Fruit fly (Drosophila melanogaster) whole organism, embryonic: ENCODE measurements around the gene CG11367.

Experiments used
- Atf6 ChIP-seq: fragments of 200-800 bp; sonication (Bioruptor generic); IDR thresholded peaks from 2 replicates; pipeline ENCODE4 v1.3.6; 2022; ENCODE audit warnings: missing biosample characterization, missing genetic modification characterization
- Blimp-1 ChIP-seq: fragments of 200-800 bp; sonication (Bioruptor generic); optimal IDR thresholded peaks from 3 replicates; lab custom pipeline; 2018; ENCODE audit warnings: missing biosample characterization, missing genetic modification characterization, mild to moderate bottlenecking, moderate library complexity, missing genetic modification reagents
- CG11456 ChIP-seq: fragments of 200-800 bp; sonication (Bioruptor generic); IDR thresholded peaks from 3 replicates; pipeline ENCODE4 v1.3.6; 2022; ENCODE audit warnings: missing biosample characterization, missing genetic modification characterization
- CG12219 ChIP-seq: fragments of 200-800 bp; sonication (Bioruptor generic); optimal IDR thresholded peaks from 3 replicates; lab custom pipeline; 2018; ENCODE audit warnings: missing biosample characterization, mild to moderate bottlenecking, missing genetic modification characterization
- CG13775 ChIP-seq: fragments of 200-800 bp; sonication (Bioruptor generic); optimal IDR thresholded peaks from 3 replicates; lab custom pipeline; 2017; ENCODE audit warnings: missing biosample characterization, mild to moderate bottlenecking, missing genetic modification characterization
- CG15011 ChIP-seq: fragments of 200-800 bp; sonication (Bioruptor generic); optimal IDR thresholded peaks from 3 replicates; lab custom pipeline; 2018; ENCODE audit warnings: missing biosample characterization, mild to moderate bottlenecking, missing genetic modification characterization
- CG1529 ChIP-seq: fragments of 200-800 bp; sonication (Bioruptor generic); optimal IDR thresholded peaks from 3 replicates; lab custom pipeline; 2018; ENCODE audit warnings: missing biosample characterization, missing genetic modification characterization
- CG17802 ChIP-seq: fragments of 200-800 bp; sonication (Bioruptor generic); optimal IDR thresholded peaks from 2 replicates; lab custom pipeline; 2018; ENCODE audit warnings: missing biosample characterization, mild to moderate bottlenecking, missing genetic modification characterization, moderate library complexity
- CG18011 ChIP-seq: fragments of 200-800 bp; sonication (Bioruptor generic); optimal IDR thresholded peaks from 2 replicates; lab custom pipeline; 2017; ENCODE audit warnings: missing biosample characterization, missing genetic modification characterization, mild to moderate bottlenecking, moderate library complexity, missing genotype
- CG2202 ChIP-seq: fragments of 200-800 bp; sonication (Bioruptor generic); optimal IDR thresholded peaks from 2 replicates; lab custom pipeline; 2018; ENCODE audit warnings: missing biosample characterization, mild to moderate bottlenecking, missing genetic modification characterization
- CG30403 ChIP-seq: fragments of 200-800 bp; sonication (Bioruptor generic); optimal IDR thresholded peaks from 3 replicates; lab custom pipeline; 2016; ENCODE audit warnings: missing biosample characterization, missing genetic modification characterization
- CG31365 ChIP-seq: fragments of 200-800 bp; sonication (Bioruptor generic); optimal IDR thresholded peaks from 2 replicates; lab custom pipeline; 2018; ENCODE audit warnings: missing biosample characterization, mild to moderate bottlenecking, missing genetic modification characterization
- CG3726 ChIP-seq: fragments of 200-800 bp; sonication (Bioruptor generic); IDR thresholded peaks from 3 replicates; pipeline ENCODE4, ENCODE4 v1.3.6; 2022; ENCODE audit warnings: missing biosample characterization, missing genetic modification characterization
- CG4820 ChIP-seq: fragments of 200-800 bp; sonication (Bioruptor generic); optimal IDR thresholded peaks from 3 replicates; lab custom pipeline; 2016; ENCODE audit warnings: missing biosample characterization, missing genetic modification characterization
- CG8281 ChIP-seq: fragments of 200-800 bp; sonication (Bioruptor generic); optimal IDR thresholded peaks from 2 replicates; lab custom pipeline; 2018; ENCODE audit warnings: missing biosample characterization, mild to moderate bottlenecking, missing genetic modification characterization, moderate library complexity
- CG9797 ChIP-seq: fragments of 200-800 bp; sonication (Bioruptor generic); optimal IDR thresholded peaks from 3 replicates; lab custom pipeline; 2018; ENCODE audit warnings: missing biosample characterization, mild to moderate bottlenecking, missing genetic modification characterization
- Dad ChIP-seq: fragments of 200-800 bp; sonication (Bioruptor generic); optimal IDR thresholded peaks from 3 replicates; lab custom pipeline; 2016; ENCODE audit warnings: missing biosample characterization, missing genetic modification characterization
- Dll ChIP-seq: fragments of 200-800 bp; sonication (Bioruptor generic); IDR thresholded peaks from 4 replicates; pipeline ENCODE4 v1.3.6; 2022; ENCODE audit warnings: missing biosample characterization, missing genetic modification characterization; ENCODE audit not compliant: partially characterized antibody
- Dp ChIP-seq: fragments of 200-800 bp; sonication (Bioruptor generic); optimal IDR thresholded peaks from 2 replicates; lab custom pipeline; 2018; ENCODE audit warnings: missing biosample characterization, mild to moderate bottlenecking, missing genetic modification characterization, moderate library complexity
- Drgx ChIP-seq: fragments of 200-800 bp; sonication (Bioruptor generic); IDR thresholded peaks from 2 replicates; pipeline ENCODE4 v1.3.6; 2022; ENCODE audit warnings: missing biosample characterization, missing genetic modification characterization
- E2f1 ChIP-seq: fragments of 200-800 bp; sonication (Bioruptor generic); IDR thresholded peaks from 2 replicates; pipeline ENCODE4 v1.3.6; 2022; ENCODE audit warnings: missing biosample characterization, missing genetic modification characterization
- Ets97D ChIP-seq: fragments of 200-800 bp; sonication (Bioruptor generic); optimal IDR thresholded peaks from 3 replicates; lab custom pipeline; 2016; ENCODE audit warnings: missing biosample characterization, missing genetic modification characterization
- HLH3B ChIP-seq: fragments of 200-800 bp; sonication (Bioruptor generic); IDR thresholded peaks from 2 replicates; pipeline ENCODE4 v1.3.6; 2022; ENCODE audit warnings: missing biosample characterization, missing genetic modification characterization
- Hey ChIP-seq: fragments of 200-800 bp; sonication (Bioruptor generic); optimal IDR thresholded peaks from 3 replicates; lab custom pipeline; 2018; ENCODE audit warnings: missing biosample characterization, mild to moderate bottlenecking, missing genetic modification characterization
- NfI ChIP-seq: fragments of 200-800 bp; sonication (Bioruptor generic); optimal IDR thresholded peaks from 3 replicates; lab custom pipeline; 2018; ENCODE audit warnings: missing biosample characterization, mild to moderate bottlenecking, missing genetic modification characterization, moderate library complexity
- Sin3A ChIP-seq: fragments of >200 bp; optimal IDR thresholded peaks from 2 replicates; lab custom pipeline; 2018
- Vsx1 ChIP-seq: fragments of 200-800 bp; sonication (Bioruptor generic); optimal IDR thresholded peaks from 2 replicates; lab custom pipeline; 2017; ENCODE audit warnings: missing biosample characterization, mild to moderate bottlenecking, missing genetic modification characterization, missing genetic modification reagents
- btn ChIP-seq: fragments of 200-800 bp; sonication (Bioruptor generic); optimal IDR thresholded peaks from 2 replicates; lab custom pipeline; 2016; ENCODE audit warnings: missing biosample characterization, missing genetic modification characterization
- ci ChIP-seq: fragments of 200-800 bp; sonication (Bioruptor generic); IDR thresholded peaks from 3 replicates; pipeline ENCODE4 v1.3.6; 2022; ENCODE audit warnings: missing biosample characterization, missing genetic modification characterization
- croc ChIP-seq: fragments of 200-800 bp; sonication (Bioruptor generic); conservative IDR thresholded peaks from 3 replicates; pipeline ENCODE4 v1.3.6; 2022; ENCODE audit warnings: missing biosample characterization, missing genetic modification characterization
- dati ChIP-seq: fragments of 200-800 bp; sonication (Bioruptor generic); IDR thresholded peaks from 2 replicates; pipeline ENCODE4 v1.3.6; 2022; ENCODE audit warnings: missing biosample characterization, missing genetic modification characterization
- dmrt99B ChIP-seq: fragments of 200-800 bp; sonication (Bioruptor generic); optimal IDR thresholded peaks from 2 replicates; lab custom pipeline; 2018; ENCODE audit warnings: missing biosample characterization, mild to moderate bottlenecking, missing genetic modification characterization, moderate library complexity
- dpn ChIP-seq, 2 experiments: fragments of 200-800 bp; sonication (Bioruptor generic); optimal IDR thresholded peaks; 3 replicates each; lab custom pipeline; 2016; ENCODE audit warnings: missing biosample characterization in 2 of 2, missing genetic modification characterization in 2 of 2
- en ChIP-seq: fragments of 200-800 bp; sonication (Bioruptor generic); optimal IDR thresholded peaks from 2 replicates; lab custom pipeline; 2016; ENCODE audit warnings: missing biosample characterization, missing genetic modification characterization
- esg ChIP-seq: fragments of 200-800 bp; sonication (Bioruptor generic); conservative IDR thresholded peaks from 2 replicates; pipeline ENCODE4 v1.3.6; 2022; ENCODE audit warnings: missing biosample characterization, missing genetic modification characterization
- gce ChIP-seq: fragments of 200-800 bp; sonication (Bioruptor generic); IDR thresholded peaks from 3 replicates; pipeline ENCODE4 v1.3.6; 2022; ENCODE audit warnings: missing biosample characterization, missing genetic modification characterization
- h ChIP-seq: fragments of >200 bp; optimal IDR thresholded peaks from 2 replicates; lab custom pipeline; 2017
- ham ChIP-seq: fragments of 200-800 bp; sonication (Bioruptor generic); IDR thresholded peaks from 2 replicates; pipeline ENCODE4 v1.3.6; 2022; ENCODE audit warnings: missing biosample characterization, missing genetic modification characterization
- hth ChIP-seq: fragments of >200 bp; optimal IDR thresholded peaks from 2 replicates; lab custom pipeline; 2017; ENCODE audit warnings: inconsistent platforms
- luna ChIP-seq: fragments of 200-800 bp; sonication (Bioruptor generic); optimal IDR thresholded peaks from 2 replicates; lab custom pipeline; 2016; ENCODE audit warnings: missing biosample characterization, missing genetic modification characterization
- pho ChIP-seq: fragments of 200-800 bp; sonication (Bioruptor generic); optimal IDR thresholded peaks from 2 replicates; lab custom pipeline; 2016; ENCODE audit warnings: missing biosample characterization, missing genetic modification characterization
- phol ChIP-seq: fragments of 200-800 bp; sonication (Bioruptor generic); optimal IDR thresholded peaks from 3 replicates; lab custom pipeline; 2018; ENCODE audit warnings: missing biosample characterization, mild to moderate bottlenecking, missing genetic modification characterization, moderate library complexity
- rib ChIP-seq: fragments of 200-800 bp; sonication (Bioruptor generic); IDR thresholded peaks from 2 replicates; pipeline ENCODE4 v1.3.6; 2022; ENCODE audit warnings: missing biosample characterization, missing genetic modification characterization
- ro ChIP-seq: fragments of 200-800 bp; sonication (Bioruptor generic); IDR thresholded peaks from 2 replicates; pipeline ENCODE4 v1.3.6; 2022; ENCODE audit warnings: missing biosample characterization, missing genetic modification characterization
- sc ChIP-seq, 3 experiments: fragments of >200 bp in 2 of 3; fragments of 200-800 bp in 1 of 3; sonication (Bioruptor generic) in 1 of 3; optimal IDR thresholded peaks; 2 replicates in 2 of 3; 3 replicates in 1 of 3; lab custom pipeline; 2017; ENCODE audit warnings: mild to moderate bottlenecking in 1 of 3, missing biosample characterization in 1 of 3, missing genetic modification characterization in 1 of 3, missing genetic modification reagents in 1 of 3
- slp2 ChIP-seq: fragments of 200-800 bp; sonication (Bioruptor generic); optimal IDR thresholded peaks from 2 replicates; lab custom pipeline; 2016; ENCODE audit warnings: missing biosample characterization, missing genetic modification characterization
- tap ChIP-seq: fragments of 200-800 bp; optimal IDR thresholded peaks from 3 replicates; lab custom pipeline; 2019; ENCODE audit warnings: missing biosample characterization, mild to moderate bottlenecking, missing genetic modification characterization, moderate library complexity
- vfl ChIP-seq: fragments of 200-800 bp; sonication (Bioruptor generic); optimal IDR thresholded peaks from 2 replicates; lab custom pipeline; 2016; ENCODE audit warnings: missing biosample characterization, missing genetic modification characterization
- vnd ChIP-seq: fragments of 200-800 bp; sonication (Bioruptor generic); IDR thresholded peaks from 3 replicates; pipeline ENCODE4 v1.3.6; 2022; ENCODE audit warnings: missing biosample characterization, missing genetic modification characterization; ENCODE audit not compliant: partially characterized antibody
- wdn ChIP-seq: fragments of 200-800 bp; sonication (Bioruptor generic); IDR thresholded peaks from 2 replicates; pipeline ENCODE4 v1.3.6; 2022; ENCODE audit warnings: missing biosample characterization, missing genetic modification characterization

The CG11367 gene

dm6 chr3L:22741389-22742120 lies 13.6 kb downstream of the CG11367 start, which contains the start of gene CG7369 (continued):
- TF ChIP-seq Dad (GFP tag; lab: Kevin White, UChicago), result peak; percentile 80
- TF ChIP-seq CG15011 (GFP tag; lab: Kevin White, UChicago), result peak; percentile 80
- TF ChIP-seq ham (GFP tag; lab: Robert Waterston, UW), result peak; percentile 54; the same call in 1 of the 2 replicates
- TF ChIP-seq Atf6, result peak; percentile 77
- TF ChIP-seq CG18011 (GFP tag; lab: Kevin White, UChicago), result peak; percentile 79
- TF ChIP-seq CG31365 (tag; lab: Kevin White, UChicago), result no peak
- TF ChIP-seq CG8281 (tag; lab: Kevin White, UChicago), result peak; percentile 33
- TF ChIP-seq hth (lab: Kevin White, UChicago), result no peak
- TF ChIP-seq Hey (tag; lab: Kevin White, UChicago), result peak; percentile 10
- peak; percentile 97 for TF ChIP-seq Sin3A (lab: Kevin White, UChicago)
- TF ChIP-seq vnd, result peak; percentile 69; the same call in 2 of the 3 replicates
- TF ChIP-seq ro, result peak; percentile 45; the same call in 1 of the 2 replicates
- TF ChIP-seq pho, result peak; percentile 83
- peak; percentile 91 for TF ChIP-seq Dll (GFP tag; lab: Robert Waterston, UW)
- TF ChIP-seq btn (GFP tag; lab: Kevin White, UChicago), result no peak
- TF ChIP-seq Vsx1 (GFP tag; lab: Kevin White, UChicago), result peak; percentile 66
- no peak for TF ChIP-seq CG3726 (GFP tag; lab: Robert Waterston, UW)
- TF ChIP-seq luna, result peak; percentile 46
- peak; percentile 62 for TF ChIP-seq rib
- peak; percentile 76 for TF ChIP-seq dmrt99B (tag; lab: Kevin White, UChicago)
- TF ChIP-seq CG12219 (GFP tag; lab: Kevin White, UChicago), result peak; percentile 33
- TF ChIP-seq Blimp-1 (GFP tag; lab: Kevin White, UChicago), result peak; percentile 88
- TF ChIP-seq tap (tag; lab: Kevin White, UChicago), result peak; percentile 24
- TF ChIP-seq CG17802 (tag; lab: Kevin White, UChicago), result peak; percentile 21
- TF ChIP-seq CG9797, result peak; percentile 54
- TF ChIP-seq CG4820 (GFP tag; lab: Kevin White, UChicago), result peak; percentile 83
- no peak for TF ChIP-seq gce (GFP tag; lab: Robert Waterston, UW)
- TF ChIP-seq NfI (GFP tag; lab: Kevin White, UChicago), result peak; percentile 83
- no peak for TF ChIP-seq sc (optimal IDR thresholded peaks at IDR 0.05; lab: Kevin White, UChicago)
- peak; percentile 76 for TF ChIP-seq sc (GFP tag; optimal IDR thresholded peaks at IDR 0.05; lab: Kevin White, UChicago)
- peak; percentile 91 for TF ChIP-seq phol (tag; lab: Kevin White, UChicago)
- peak; percentile 69 for TF ChIP-seq Drgx (GFP tag; lab: Robert Waterston, UW)
- TF ChIP-seq slp2 (GFP tag; lab: Kevin White, UChicago), result peak; percentile 37
- TF ChIP-seq h (lab: Kevin White, UChicago), result no peak
- TF ChIP-seq CG30403 (GFP tag; lab: Kevin White, UChicago), result peak; percentile 96
- TF ChIP-seq vfl (GFP tag; lab: Kevin White, UChicago), result peak; percentile 84
- peak; percentile 67 for TF ChIP-seq croc (GFP tag; lab: Robert Waterston, UW)
- peak; percentile 92 for TF ChIP-seq CG13775 (GFP tag; lab: Kevin White, UChicago)
- peak; percentile 27 for TF ChIP-seq CG2202 (tag; lab: Kevin White, UChicago)
- TF ChIP-seq CG11456, result peak; percentile 85
- TF ChIP-seq Ets97D (GFP tag; lab: Kevin White, UChicago), result peak; percentile 92
- peak; percentile 81 for TF ChIP-seq esg
- peak; percentile 71 for TF ChIP-seq E2f1 (GFP tag; lab: Robert Waterston, UW)
- peak; percentile 48 for TF ChIP-seq Dp
- peak; percentile 78 for TF ChIP-seq ci
- peak; percentile 83 to 88 for TF ChIP-seq dpn (GFP tag; optimal IDR thresholded peaks at IDR 0.05; lab: Kevin White, UChicago)
- TF ChIP-seq wdn (GFP tag; lab: Robert Waterston, UW), result peak; percentile 78; the same call in 1 of the 2 replicates
- no peak for TF ChIP-seq en (GFP tag; lab: Kevin White, UChicago)
- peak; percentile 70 for TF ChIP-seq CG1529 (GFP tag; lab: Kevin White, UChicago)
- TF ChIP-seq HLH3B (GFP tag; lab: Robert Waterston, UW), result peak; percentile 61; the same call in 1 of the 2 replicates
- no peak for TF ChIP-seq dati (GFP tag; lab: Robert Waterston, UW)
